Worm (Caenorhabditis elegans) whole organism, mixed stage, embryonic: ENCODE measurements around the gene flap-1.

ENCODE experiments used
- M03D4.4 ChIP-seq: sonication (generic microtip); optimal IDR thresholded peaks from 2 replicates; lab custom pipeline; 2017; ENCODE audit warnings: mild to moderate bottlenecking, missing genetic modification characterization, missing compliant biosample characterization
- bed-3 ChIP-seq: fragments of 200-800 bp; sonication (Bioruptor generic); optimal IDR thresholded peaks from 3 replicates; lab custom pipeline; 2018; ENCODE audit warnings: mild to moderate bottlenecking, missing genetic modification characterization, moderate library complexity, missing compliant biosample characterization
- blmp-1 ChIP-seq: fragments of 150-350 bp; optimal IDR thresholded peaks from 2 replicates; lab custom pipeline; 2014; ENCODE audit warnings: missing biosample characterization, missing genetic modification characterization
- ceh-39 ChIP-seq: fragments of 150-350 bp; optimal IDR thresholded peaks from 2 replicates; lab custom pipeline; 2014; ENCODE audit warnings: missing biosample characterization, missing genetic modification characterization
- ceh-43 ChIP-seq: fragments of 200-800 bp; sonication (Bioruptor generic); optimal IDR thresholded peaks from 2 replicates; lab custom pipeline; 2018; ENCODE audit warnings: mild to moderate bottlenecking, missing genetic modification characterization, moderate library complexity, missing compliant biosample characterization
- ceh-83 ChIP-seq: fragments of 200-800 bp; sonication (Bioruptor generic); optimal IDR thresholded peaks from 2 replicates; lab custom pipeline; 2018; ENCODE audit warnings: mild to moderate bottlenecking, missing genetic modification characterization, missing compliant biosample characterization
- ces-1 ChIP-seq: fragments of 150-350 bp; optimal IDR thresholded peaks from 2 replicates; lab custom pipeline; 2014; ENCODE audit warnings: missing biosample characterization, missing genetic modification reagents, missing genetic modification characterization
- cnd-1 ChIP-seq: fragments of 200-800 bp; sonication (Bioruptor generic); optimal IDR thresholded peaks from 2 replicates; lab custom pipeline; 2018; ENCODE audit warnings: mild to moderate bottlenecking, missing genetic modification characterization, missing compliant biosample characterization
- drap-1 ChIP-seq: fragments of 200-800 bp; sonication (Bioruptor generic); optimal IDR thresholded peaks from 3 replicates; lab custom pipeline; 2018; ENCODE audit warnings: mild to moderate bottlenecking, missing genetic modification characterization, missing compliant biosample characterization
- elt-1 ChIP-seq: sonication (generic microtip); optimal IDR thresholded peaks from 2 replicates; lab custom pipeline; 2017; ENCODE audit warnings: missing genetic modification characterization, mild to moderate bottlenecking, missing compliant biosample characterization, antibody characterized with exemption, moderate library complexity, borderline replicate concordance; ENCODE audit not compliant: insufficient read depth
- elt-3 ChIP-seq: fragments of 150-350 bp; optimal IDR thresholded peaks from 2 replicates; lab custom pipeline; 2014; ENCODE audit warnings: missing biosample characterization, missing genetic modification characterization
- flh-1 ChIP-seq: fragments of 200-800 bp; sonication (Bioruptor generic); optimal IDR thresholded peaks from 2 replicates; lab custom pipeline; 2018; ENCODE audit warnings: mild to moderate bottlenecking, missing genetic modification characterization, moderate library complexity, missing compliant biosample characterization
- ham-2 ChIP-seq: fragments of 200-800 bp; sonication (Bioruptor generic); optimal IDR thresholded peaks from 2 replicates; lab custom pipeline; 2018; ENCODE audit warnings: mild to moderate bottlenecking, missing genetic modification characterization, missing compliant biosample characterization
- hlh-1 ChIP-seq: fragments of 150-350 bp; optimal IDR thresholded peaks from 2 replicates; lab custom pipeline; 2014; ENCODE audit warnings: missing biosample characterization, missing genetic modification reagents, missing genetic modification characterization
- lin-13 ChIP-seq: fragments of 150-350 bp; optimal IDR thresholded peaks from 2 replicates; lab custom pipeline; 2014; ENCODE audit warnings: missing biosample characterization, missing genetic modification characterization
- lin-32 ChIP-seq: fragments of 200-800 bp; sonication (Bioruptor generic); optimal IDR thresholded peaks from 2 replicates; lab custom pipeline; 2018; ENCODE audit warnings: mild to moderate bottlenecking, missing genetic modification characterization, missing compliant biosample characterization
- lsy-2 ChIP-seq: fragments of 150-350 bp; optimal IDR thresholded peaks from 2 replicates; lab custom pipeline; 2014; ENCODE audit warnings: missing biosample characterization, missing genetic modification characterization
- mab-5 ChIP-seq: fragments of 150-350 bp; optimal IDR thresholded peaks from 2 replicates; lab custom pipeline; 2014; ENCODE audit warnings: missing biosample characterization, missing genetic modification characterization
- mep-1 ChIP-seq: fragments of 150-350 bp; optimal IDR thresholded peaks from 2 replicates; lab custom pipeline; 2017; ENCODE audit warnings: missing biosample characterization, missing genetic modification reagents, missing genetic modification characterization, inconsistent platforms
- mls-2 ChIP-seq: sonication (generic microtip); optimal IDR thresholded peaks from 2 replicates; lab custom pipeline; 2016; ENCODE audit warnings: mild to moderate bottlenecking, missing genetic modification characterization, moderate library complexity, missing compliant biosample characterization
- nhr-12 ChIP-seq: fragments of 150-350 bp; optimal IDR thresholded peaks from 2 replicates; lab custom pipeline; 2014; ENCODE audit warnings: missing biosample characterization, missing genetic modification characterization
- nhr-2 ChIP-seq: fragments of 150-350 bp; optimal IDR thresholded peaks from 2 replicates; lab custom pipeline; 2014; ENCODE audit warnings: missing biosample characterization, missing genetic modification characterization
- nhr-237 ChIP-seq: fragments of 150-350 bp; optimal IDR thresholded peaks from 2 replicates; lab custom pipeline; 2014; ENCODE audit warnings: missing biosample characterization, missing genetic modification characterization
- nhr-28 ChIP-seq: fragments of 150-350 bp; optimal IDR thresholded peaks from 2 replicates; lab custom pipeline; 2014; ENCODE audit warnings: missing biosample characterization, missing genetic modification characterization
- nhr-76 ChIP-seq: sonication (generic microtip); optimal IDR thresholded peaks from 2 replicates; lab custom pipeline; 2017; ENCODE audit warnings: missing biosample characterization, missing genetic modification characterization
- pha-4 ChIP-seq: fragments of 150-350 bp; optimal IDR thresholded peaks from 2 replicates; lab custom pipeline; 2018; ENCODE audit warnings: missing biosample characterization, missing genetic modification reagents, missing genetic modification characterization
- sem-2 ChIP-seq: fragments of 200-800 bp; sonication (Bioruptor generic); optimal IDR thresholded peaks from 2 replicates; lab custom pipeline; 2018; ENCODE audit warnings: mild to moderate bottlenecking, missing genetic modification characterization, missing compliant biosample characterization
- snpc-4 ChIP-seq: fragments of 150-350 bp; optimal IDR thresholded peaks from 2 replicates; lab custom pipeline; 2014; ENCODE audit warnings: missing biosample characterization, missing genetic modification characterization
- sptf-1 ChIP-seq: sonication (generic microtip); optimal IDR thresholded peaks from 2 replicates; lab custom pipeline; 2017; ENCODE audit warnings: mild to moderate bottlenecking, missing genetic modification characterization, moderate library complexity, missing compliant biosample characterization
- tbx-8 ChIP-seq: fragments of 200-800 bp; sonication (Bioruptor generic); optimal IDR thresholded peaks from 2 replicates; lab custom pipeline; 2018; ENCODE audit warnings: mild to moderate bottlenecking, missing genetic modification characterization, moderate library complexity, missing compliant biosample characterization
- unc-120 ChIP-seq: sonication (generic microtip); optimal IDR thresholded peaks from 2 replicates; lab custom pipeline; 2017; ENCODE audit warnings: missing genetic modification characterization, missing compliant biosample characterization; ENCODE audit not compliant: poor library complexity, severe bottlenecking
- unc-39 ChIP-seq: fragments of 150-350 bp; optimal IDR thresholded peaks from 2 replicates; lab custom pipeline; 2014; ENCODE audit warnings: missing biosample characterization, missing genetic modification characterization
- unc-62 ChIP-seq: fragments of 150-350 bp; optimal IDR thresholded peaks from 2 replicates; lab custom pipeline; 2014; ENCODE audit warnings: missing biosample characterization, missing genetic modification reagents, missing genetic modification characterization
- zip-8 ChIP-seq: fragments of 150-350 bp; optimal IDR thresholded peaks from 2 replicates; lab custom pipeline; 2014; ENCODE audit warnings: missing biosample characterization, missing genetic modification characterization
- ztf-11 ChIP-seq: fragments of 150-350 bp; optimal IDR thresholded peaks from 2 replicates; lab custom pipeline; 2014; ENCODE audit warnings: missing biosample characterization, missing genetic modification characterization

flap-1 gene

DNA sequence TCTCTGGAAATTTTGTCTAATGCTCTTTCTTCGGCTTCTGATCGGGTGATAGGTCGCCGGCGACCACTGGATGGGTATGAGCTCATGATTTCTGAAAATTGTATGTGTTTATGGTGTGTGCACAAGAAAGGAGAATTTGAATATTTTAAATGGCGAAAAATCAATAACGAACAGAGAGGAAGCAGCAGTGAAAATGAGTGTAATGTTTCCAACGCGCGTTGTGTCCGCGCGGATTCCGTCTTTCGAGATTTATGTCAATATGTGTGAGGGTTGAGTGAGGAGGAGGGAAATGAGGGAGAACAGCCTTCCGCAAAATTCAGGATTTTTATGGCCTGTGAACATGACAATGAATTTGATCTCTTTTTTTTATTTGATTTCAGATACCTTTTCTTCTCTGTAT, at the start of gene flap-1:
Gene flap-1 (minus strand): TSS at position 101 of the 400 bp plus-strand sequence.
- peak; percentile 38 for TF ChIP-seq hlh-1 (tag; lab: Kevin White, UChicago)
- no peak for TF ChIP-seq lsy-2 (tag; lab: Kevin White, UChicago)
- TF ChIP-seq drap-1 (GFP tag; lab: Kevin White, UChicago): no peak
- TF ChIP-seq ceh-43: no peak
- no peak for TF ChIP-seq unc-120
- no peak for TF ChIP-seq mep-1 (tag; lab: Kevin White, UChicago)
- TF ChIP-seq pha-4 (tag; lab: Kevin White, UChicago): peak; percentile 41

DNA sequence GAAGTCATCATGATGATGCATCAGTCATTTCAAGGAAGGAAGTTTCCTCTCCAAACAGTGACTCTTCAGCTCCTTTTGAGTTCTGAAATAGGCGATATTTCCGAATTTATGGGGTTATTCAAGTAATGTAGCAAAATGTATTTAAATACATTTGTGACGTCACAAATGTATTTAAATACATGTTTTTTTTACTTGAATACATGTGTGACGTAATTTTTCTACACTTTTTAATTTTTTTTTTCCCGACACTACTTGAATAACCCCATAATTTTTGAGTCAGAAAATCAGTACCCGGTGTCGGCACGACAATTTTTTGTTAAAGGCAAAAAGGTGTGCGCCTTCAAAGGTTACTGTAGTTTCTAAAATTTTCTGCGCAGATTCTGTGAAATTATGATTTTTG, 46.3 kb upstream of the flap-1 start:
- TF ChIP-seq bed-3: no peak
- no peak for TF ChIP-seq ceh-39
- peak; percentile 91 for TF ChIP-seq zip-8 (tag; lab: Kevin White, UChicago)

DNA sequence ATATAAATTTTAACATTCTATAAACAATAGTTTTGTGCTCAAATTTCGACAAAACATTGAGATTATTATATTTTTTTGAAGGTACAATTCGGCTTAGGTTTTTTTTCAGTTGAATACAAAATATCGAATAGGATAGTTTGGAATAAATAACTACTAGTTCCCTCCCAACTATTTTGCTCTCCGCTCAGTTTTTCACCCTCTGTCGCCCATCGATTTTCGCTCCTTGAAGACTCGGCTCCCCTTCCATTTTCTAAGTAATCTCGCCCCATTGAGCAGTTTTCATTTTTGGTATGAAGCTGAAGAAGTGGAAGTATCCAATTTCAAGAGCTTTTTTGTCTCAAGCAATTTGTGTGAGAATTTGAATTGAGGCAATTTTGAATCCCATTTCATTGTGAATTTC, 45.1 kb upstream of the flap-1 start, which contains the start of gene F31E3.2:
Gene F31E3.2 (plus strand): TSS at position 301 of the 400 bp plus-strand sequence.
- TF ChIP-seq bed-3 (no peak), nhr-76 (tag; lab: Kevin White, UChicago) (no peak), ceh-83 (no peak), nhr-237 (tag; lab: Kevin White, UChicago) (no peak), M03D4.4 (tag; lab: Kevin White, UChicago) (no peak), sem-2 (GFP tag; lab: Kevin White, UChicago) (no peak), elt-3 (no peak), ham-2 (GFP tag; lab: Kevin White, UChicago) (no peak), lsy-2 (tag; lab: Kevin White, UChicago) (no peak), pha-4 (tag; lab: Kevin White, UChicago) (no peak), nhr-28 (tag; lab: Kevin White, UChicago) (no peak), ces-1 (GFP tag; lab: Kevin White, UChicago) (no peak), unc-62 (GFP tag; lab: Kevin White, UChicago) (no peak), unc-120 (no peak), nhr-2 (tag; lab: Kevin White, UChicago) (no peak), ceh-39 (no peak)
- TF ChIP-seq, all 35 proteins: peak for 0

- TF ChIP-seq nhr-76 (tag; lab: Kevin White, UChicago) (no peak), elt-3 (peak; percentile 63), sem-2 (GFP tag; lab: Kevin White, UChicago) (no peak), elt-1 (tag; lab: Kevin White, UChicago) (no peak), ceh-43 (peak; percentile 39), ceh-83 (no peak), lin-32 (GFP tag; lab: Kevin White, UChicago) (no peak), bed-3 (peak; percentile 18), M03D4.4 (tag; lab: Kevin White, UChicago) (peak; percentile 73), ces-1 (GFP tag; lab: Kevin White, UChicago) (peak; percentile 89), nhr-237 (tag; lab: Kevin White, UChicago) (peak; percentile 96), lsy-2 (tag; lab: Kevin White, UChicago) (peak; percentile 100), zip-8 (tag; lab: Kevin White, UChicago) (no peak), sptf-1 (tag; lab: Kevin White, UChicago) (peak; percentile 87), lin-13 (tag; lab: Kevin White, UChicago) (peak; percentile 91), unc-39 (tag; lab: Kevin White, UChicago) (no peak), tbx-8 (GFP tag; lab: Kevin White, UChicago) (no peak), snpc-4 (tag; lab: Kevin White, UChicago) (no peak), nhr-12 (tag; lab: Kevin White, UChicago) (no peak), pha-4 (tag; lab: Kevin White, UChicago) (peak; percentile 97), drap-1 (GFP tag; lab: Kevin White, UChicago) (peak; percentile 71), blmp-1 (tag; lab: Kevin White, UChicago) (peak; percentile 19), ceh-39 (peak; percentile 97), unc-62 (GFP tag; lab: Kevin White, UChicago) (peak; percentile 85), hlh-1 (tag; lab: Kevin White, UChicago) (peak; percentile 83), mls-2 (peak; percentile 58), flh-1 (GFP tag; lab: Kevin White, UChicago) (no peak), mep-1 (tag; lab: Kevin White, UChicago) (peak; percentile 97), ham-2 (GFP tag; lab: Kevin White, UChicago) (no peak), unc-120 (peak; percentile 76), nhr-28 (tag; lab: Kevin White, UChicago) (no peak), mab-5 (tag; lab: Kevin White, UChicago) (peak; percentile 75), nhr-2 (tag; lab: Kevin White, UChicago) (peak; percentile 80), cnd-1 (tag; lab: Kevin White, UChicago) (peak; percentile 31), ztf-11 (tag; lab: Kevin White, UChicago) (peak; percentile 79)
- TF ChIP-seq, all 35 proteins: peak for 22
These were observed 43.1 kb upstream of the flap-1 start, which contains the start of the genes eef-1A.1 and rfc-4 for ce11 chrIII:6971662-6972284. eef-1A.1 (minus strand) TSS chrIII:6971712. rfc-4 (plus strand) TSS chrIII:6972253.
